Worm (Caenorhabditis elegans) whole organism, young adult: ENCODE measurements around the gene hlh-8.

Experiments
- B0261.1 ChIP-seq: sonication (generic microtip); optimal IDR thresholded peaks from 2 replicates; lab custom pipeline; 2016; ENCODE audit warnings: mild to moderate bottlenecking, missing genetic modification characterization, moderate library complexity, missing compliant biosample characterization
- C17E4.6 ChIP-seq: fragments of 200-800 bp; sonication (Bioruptor generic); IDR thresholded peaks from 2 replicates; pipeline ENCODE4 v1.3.6; 2022; ENCODE audit warnings: missing genetic modification reagents, missing genetic modification characterization, missing compliant biosample characterization
- D2030.7 ChIP-seq: fragments of 200-800 bp; sonication (Bioruptor generic); IDR thresholded peaks from 2 replicates; pipeline ENCODE4 v1.3.6; 2022; ENCODE audit warnings: missing genetic modification reagents, missing genetic modification characterization, missing compliant biosample characterization
- F23B12.7 ChIP-seq: sonication (generic microtip); optimal IDR thresholded peaks from 2 replicates; lab custom pipeline; 2017; ENCODE audit warnings: missing genetic modification characterization, mild to moderate bottlenecking, missing compliant biosample characterization, antibody characterized with exemption, moderate library complexity; ENCODE audit not compliant: insufficient read depth
- K11D2.4 ChIP-seq: fragments of 200-800 bp; sonication (Bioruptor generic); IDR thresholded peaks from 2 replicates; pipeline ENCODE4 v1.3.6; 2022; ENCODE audit warnings: missing genetic modification reagents, missing genetic modification characterization, missing compliant biosample characterization
- K12H6.12 ChIP-seq: fragments of 200-800 bp; sonication (Bioruptor generic); optimal IDR thresholded peaks from 2 replicates; lab custom pipeline; 2018; ENCODE audit warnings: mild to moderate bottlenecking, missing genetic modification characterization, missing compliant biosample characterization
- Y53F4B.3 ChIP-seq: fragments of 200-800 bp; sonication (Bioruptor generic); IDR thresholded peaks from 2 replicates; pipeline ENCODE4 v1.3.6; 2022; ENCODE audit warnings: missing genetic modification reagents, missing genetic modification characterization, missing compliant biosample characterization
- Y53G8AR.9 ChIP-seq: fragments of 200-800 bp; sonication (Bioruptor generic); conservative IDR thresholded peaks from 2 replicates; pipeline ENCODE4 v1.3.6; 2022; ENCODE audit warnings: missing genetic modification reagents, missing genetic modification characterization, missing compliant biosample characterization
- Y56A3A.18 ChIP-seq: fragments of 200-800 bp; sonication (Bioruptor generic); IDR thresholded peaks from 2 replicates; pipeline ENCODE4 v1.3.6; 2022; ENCODE audit warnings: missing genetic modification reagents, missing genetic modification characterization, missing compliant biosample characterization
- Y67H2A.10 ChIP-seq: fragments of 200-800 bp; sonication (Bioruptor generic); conservative IDR thresholded peaks from 2 replicates; pipeline ENCODE4 v1.3.6; 2022; ENCODE audit warnings: missing genetic modification reagents, missing genetic modification characterization, missing compliant biosample characterization
- ZK185.1 ChIP-seq: sonication (generic microtip); optimal IDR thresholded peaks from 2 replicates; lab custom pipeline; 2016; ENCODE audit warnings: mild to moderate bottlenecking, missing genetic modification characterization, missing compliant biosample characterization; ENCODE audit not compliant: poor library complexity, severe bottlenecking
- akir-1 ChIP-seq: fragments of 200-800 bp; sonication (Bioruptor generic); optimal IDR thresholded peaks from 2 replicates; lab custom pipeline; 2018; ENCODE audit warnings: mild to moderate bottlenecking, missing genetic modification characterization, moderate library complexity, missing compliant biosample characterization
- aptf-3 ChIP-seq: fragments of 200-800 bp; sonication (Bioruptor generic); IDR thresholded peaks from 2 replicates; pipeline ENCODE4 v1.3.6; 2022; ENCODE audit warnings: missing genetic modification characterization, missing compliant biosample characterization
- cebp-1 ChIP-seq, 2 experiments: fragments of 200-800 bp in 1 of 2; sonication (Bioruptor generic) in 1 of 2; sonication (generic microtip) in 1 of 2; IDR thresholded peaks in 1 of 2; optimal IDR thresholded peaks in 1 of 2; 2 replicates each; pipeline versions ENCODE4 v1.3.6 to Lab custom; 2017 to 2022; ENCODE audit warnings: missing compliant biosample characterization in 2 of 2, missing genetic modification characterization in 2 of 2, mild to moderate bottlenecking in 1 of 2, missing genetic modification reagents in 1 of 2, moderate library complexity in 1 of 2
- ceh-100 ChIP-seq: fragments of 200-800 bp; sonication (Bioruptor generic); IDR thresholded peaks from 2 replicates; pipeline ENCODE4 v1.3.6; 2022; ENCODE audit warnings: missing genetic modification reagents, missing genetic modification characterization, missing compliant biosample characterization
- ceh-27 ChIP-seq: fragments of 200-800 bp; sonication (Bioruptor generic); optimal IDR thresholded peaks from 2 replicates; lab custom pipeline; 2018; ENCODE audit warnings: mild to moderate bottlenecking, missing genetic modification characterization, moderate library complexity, missing compliant biosample characterization
- ceh-40 ChIP-seq: fragments of 200-800 bp; sonication (Bioruptor generic); IDR thresholded peaks from 2 replicates; pipeline ENCODE4 v1.3.6; 2022; ENCODE audit warnings: missing genetic modification characterization, missing compliant biosample characterization
- ceh-58 ChIP-seq: fragments of 200-800 bp; sonication (Bioruptor generic); IDR thresholded peaks from 2 replicates; pipeline ENCODE4 v1.3.6; 2022; ENCODE audit warnings: missing genetic modification characterization, missing compliant biosample characterization
- die-1 ChIP-seq: sonication (generic microtip); optimal IDR thresholded peaks from 2 replicates; lab custom pipeline; 2016; ENCODE audit warnings: missing genotype, mild to moderate bottlenecking, missing genetic modification characterization, missing compliant biosample characterization
- dox-1 ChIP-seq: fragments of 200-800 bp; sonication (Bioruptor generic); IDR thresholded peaks from 2 replicates; pipeline ENCODE4 v1.3.6; 2022; ENCODE audit warnings: missing genetic modification reagents, missing genetic modification characterization, missing compliant biosample characterization
- dpl-1 ChIP-seq: fragments of 150-350 bp; optimal IDR thresholded peaks from 2 replicates; lab custom pipeline; 2014; ENCODE audit warnings: missing biosample characterization, missing genetic modification reagents, missing genetic modification characterization
- egrh-3 ChIP-seq: fragments of 200-800 bp; sonication (Bioruptor generic); IDR thresholded peaks from 2 replicates; pipeline ENCODE4 v1.3.6; 2022; ENCODE audit warnings: missing genetic modification reagents, missing genetic modification characterization, missing compliant biosample characterization
- ekl-4 ChIP-seq: fragments of 200-800 bp; sonication (Bioruptor generic); IDR thresholded peaks from 2 replicates; pipeline ENCODE4 v1.3.6; 2022; ENCODE audit warnings: missing genetic modification reagents, missing genetic modification characterization, missing compliant biosample characterization
- hmg-1.2 ChIP-seq: fragments of 200-800 bp; sonication (Bioruptor generic); IDR thresholded peaks from 2 replicates; pipeline ENCODE4 v1.3.6; 2022; ENCODE audit warnings: missing genetic modification reagents, missing genetic modification characterization, missing compliant biosample characterization
- hmg-20 ChIP-seq: fragments of 200-800 bp; sonication (Bioruptor generic); IDR thresholded peaks from 2 replicates; pipeline ENCODE4 v1.3.6; 2022; ENCODE audit warnings: missing genetic modification reagents, missing genetic modification characterization, missing compliant biosample characterization
- hsf-1 ChIP-seq: fragments of 200-800 bp; sonication (Bioruptor generic); IDR thresholded peaks from 2 replicates; pipeline ENCODE4 v1.3.6; 2022; ENCODE audit warnings: missing genetic modification reagents, missing genetic modification characterization, missing compliant biosample characterization
- lin-26 ChIP-seq: fragments of 200-800 bp; sonication (Bioruptor generic); IDR thresholded peaks from 2 replicates; pipeline ENCODE4 v1.3.6; 2022; ENCODE audit warnings: missing genetic modification reagents, missing genetic modification characterization, missing compliant biosample characterization
- lin-40 ChIP-seq: sonication (generic microtip); optimal IDR thresholded peaks from 2 replicates; lab custom pipeline; 2016; ENCODE audit warnings: missing genetic modification characterization, mild to moderate bottlenecking, missing compliant biosample characterization, missing genotype, missing genetic modification reagents
- lin-54 ChIP-seq: fragments of 200-800 bp; sonication (Bioruptor generic); optimal IDR thresholded peaks from 2 replicates; lab custom pipeline; 2018; ENCODE audit warnings: mild to moderate bottlenecking, missing genetic modification characterization, missing compliant biosample characterization
- lir-1 ChIP-seq: fragments of 200-800 bp; sonication (Bioruptor generic); conservative IDR thresholded peaks from 2 replicates; pipeline ENCODE4 v1.3.6; 2022; ENCODE audit warnings: missing genetic modification reagents, missing genetic modification characterization, missing compliant biosample characterization
- madf-10 ChIP-seq: sonication (generic microtip); optimal IDR thresholded peaks from 2 replicates; lab custom pipeline; 2016; ENCODE audit warnings: mild to moderate bottlenecking, missing genetic modification characterization, missing compliant biosample characterization
- madf-6 ChIP-seq: fragments of 200-800 bp; sonication (Bioruptor generic); IDR thresholded peaks from 2 replicates; pipeline ENCODE4 v1.3.6; 2022; ENCODE audit warnings: missing genetic modification reagents, missing genetic modification characterization, missing compliant biosample characterization
- mxl-1 ChIP-seq: sonication (generic microtip); optimal IDR thresholded peaks from 2 replicates; lab custom pipeline; 2016; ENCODE audit warnings: missing genetic modification characterization, missing compliant biosample characterization
- nfyb-1 ChIP-seq: fragments of 200-800 bp; sonication (Bioruptor generic); IDR thresholded peaks from 2 replicates; pipeline ENCODE4 v1.3.6; 2022; ENCODE audit warnings: missing genetic modification reagents, missing genetic modification characterization, missing compliant biosample characterization
- nhr-90 ChIP-seq: sonication (generic microtip); optimal IDR thresholded peaks from 2 replicates; lab custom pipeline; 2016; ENCODE audit warnings: missing genotype, mild to moderate bottlenecking, missing genetic modification characterization, missing compliant biosample characterization
- pbrm-1 ChIP-seq: fragments of 200-800 bp; sonication (Bioruptor generic); IDR thresholded peaks from 2 replicates; pipeline ENCODE4 v1.3.6; 2022; ENCODE audit warnings: missing genetic modification reagents, missing genetic modification characterization, missing compliant biosample characterization
- rpc-1 ChIP-seq, 2 experiments: fragments of 150-350 bp in 1 of 2; sonication (generic microtip) in 1 of 2; optimal IDR thresholded peaks; 2 replicates each; lab custom pipeline; 2014 to 2018; ENCODE audit warnings: missing biosample characterization in 1 of 2, missing genetic modification characterization in 1 of 2, missing genetic modification reagents in 1 of 2, missing genotype in 1 of 2
- sdz-38 ChIP-seq: sonication (generic microtip); optimal IDR thresholded peaks from 2 replicates; lab custom pipeline; 2016; ENCODE audit warnings: missing genotype, missing genetic modification characterization, missing compliant biosample characterization
- snpc-3.4 ChIP-seq: sonication (generic microtip); optimal IDR thresholded peaks from 2 replicates; lab custom pipeline; 2017; ENCODE audit warnings: missing genetic modification characterization, mild to moderate bottlenecking, missing compliant biosample characterization, antibody characterized with exemption, moderate library complexity, missing genotype, missing genetic modification reagents
- snpc-4 ChIP-seq, 5 experiments: fragments of 150-350 bp in 1 of 5; sonication (generic microtip) in 4 of 5; optimal IDR thresholded peaks; 2 replicates each; lab custom pipeline; 2014 to 2018; ENCODE audit warnings: missing genetic modification characterization in 5 of 5, missing biosample characterization in 3 of 5, antibody characterized with exemption in 2 of 5, mild to moderate bottlenecking in 2 of 5, missing compliant biosample characterization in 2 of 5, missing genotype in 2 of 5, moderate library complexity in 2 of 5, missing genetic modification reagents in 1 of 5
- tbp1 ChIP-seq: fragments of 200-800 bp; sonication (Bioruptor generic); optimal IDR thresholded peaks from 2 replicates; lab custom pipeline; 2018; ENCODE audit warnings: mild to moderate bottlenecking, missing genetic modification characterization, missing compliant biosample characterization
- ztf-18 ChIP-seq: sonication (generic microtip); optimal IDR thresholded peaks from 2 replicates; lab custom pipeline; 2016; ENCODE audit warnings: missing genotype, mild to moderate bottlenecking, missing genetic modification characterization, missing compliant biosample characterization
- ztf-25 ChIP-seq: fragments of 200-800 bp; sonication (Bioruptor generic); IDR thresholded peaks from 2 replicates; pipeline ENCODE4 v1.3.6; 2022; ENCODE audit warnings: missing genetic modification reagents, missing genetic modification characterization, missing compliant biosample characterization

hlh-8 gene

ce11 chrX:8155447-8155877, 39.2 kb downstream of the hlh-8 start:
- peak; percentile 7 for TF ChIP-seq ceh-27 (GFP tag; lab: Kevin White, UChicago)
- TF ChIP-seq Y56A3A.18 (GFP tag; lab: Robert Waterston, UW) = 0 out of 2 replicates have a peak, but pooled peaks have one; percentile 74
- peak; percentile 26 for TF ChIP-seq snpc-4 (GFP tag; optimal IDR thresholded peaks at IDR 0.05; lab: Kevin White, UChicago)
- TF ChIP-seq snpc-4 (tag; optimal IDR thresholded peaks at IDR 0.05; lab: Kevin White, UChicago) = peak in 2 of 4 experiments; percentile 30 to 43
- peak; percentile 53 for TF ChIP-seq ZK185.1 (tag; lab: Kevin White, UChicago)
- TF ChIP-seq ztf-25 (GFP tag; lab: Robert Waterston, UW) = peak; percentile 52; the same call in 1 of the 2 replicates
- peak; percentile 66; the same call in 1 of the 2 replicates for TF ChIP-seq Y53G8AR.9 (GFP tag; lab: Robert Waterston, UW)
- 0 out of 2 replicates have a peak, but pooled peaks have one; percentile 18 for TF ChIP-seq nfyb-1 (GFP tag; lab: Robert Waterston, UW)
- TF ChIP-seq hmg-1.2 (GFP tag; lab: Robert Waterston, UW) = peak; percentile 45
- TF ChIP-seq lin-54 (GFP tag; lab: Kevin White, UChicago) = peak; percentile 6
- TF ChIP-seq lin-26 (GFP tag; lab: Robert Waterston, UW) = peak; percentile 67
- 0 out of 2 replicates have a peak, but pooled peaks have one; percentile 61 for TF ChIP-seq ceh-58 (GFP tag; lab: Robert Waterston, UW)
- peak; percentile 65 for TF ChIP-seq D2030.7 (GFP tag; lab: Robert Waterston, UW)
- TF ChIP-seq madf-6 = peak; percentile 15; the same call in 1 of the 2 replicates
- TF ChIP-seq K11D2.4 (GFP tag; lab: Robert Waterston, UW) = 0 out of 2 replicates have a peak, but pooled peaks have one; percentile 13
- peak; percentile 63 for TF ChIP-seq die-1 (tag; lab: Kevin White, UChicago)
- peak; percentile 5 for TF ChIP-seq nhr-90 (tag; lab: Kevin White, UChicago)
- 0 out of 2 replicates have a peak, but pooled peaks have one; percentile 8 for TF ChIP-seq lir-1 (GFP tag; lab: Robert Waterston, UW)
- 0 out of 2 replicates have a peak, but pooled peaks have one; percentile 18 for TF ChIP-seq ceh-100
- peak; percentile 61 for TF ChIP-seq pbrm-1 (GFP tag; lab: Robert Waterston, UW)
- 0 out of 2 replicates have a peak, but pooled peaks have one; percentile 12 for TF ChIP-seq ceh-40 (GFP tag; lab: Robert Waterston, UW)
- TF ChIP-seq B0261.1 (tag; lab: Kevin White, UChicago) = peak; percentile 80
- peak; percentile 51 for TF ChIP-seq rpc-1 (optimal IDR thresholded peaks at IDR 0.05; lab: Kevin White, UChicago)
- peak; percentile 84 for TF ChIP-seq rpc-1 (tag; optimal IDR thresholded peaks at IDR 0.05; lab: Kevin White, UChicago)
- peak; percentile 3 for TF ChIP-seq mxl-1 (tag; lab: Kevin White, UChicago)
- peak; percentile 24 for TF ChIP-seq ztf-18 (tag; lab: Kevin White, UChicago)
- TF ChIP-seq snpc-3.4 = peak; percentile 24
- peak; percentile 53; the same call in 1 of the 2 replicates for TF ChIP-seq dox-1 (GFP tag; lab: Robert Waterston, UW)
- TF ChIP-seq hmg-20 (GFP tag; lab: Robert Waterston, UW) = peak; percentile 56; the same call in 1 of the 2 replicates
- peak; percentile 84 for TF ChIP-seq tbp1 (GFP tag; lab: Kevin White, UChicago)
- peak; percentile 3 for TF ChIP-seq lin-40

DNA sequence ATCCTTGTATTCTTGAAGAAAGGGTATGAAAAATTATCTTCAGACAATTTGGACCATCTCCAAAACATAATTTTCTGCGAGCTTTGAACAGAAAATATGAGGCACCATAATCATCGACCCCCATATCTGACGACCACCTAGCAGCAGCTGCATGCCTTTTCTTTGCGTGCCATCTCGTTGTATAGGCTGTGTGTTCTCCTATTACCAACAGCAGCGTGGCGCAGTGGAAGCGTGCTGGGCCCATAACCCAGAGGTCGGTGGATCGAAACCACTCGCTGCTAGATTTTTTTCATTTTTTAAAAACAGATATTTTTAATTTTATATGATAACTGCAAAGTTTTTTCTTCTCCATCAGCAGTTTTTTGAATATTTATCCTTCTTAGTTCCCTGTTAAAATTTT, 39.7 kb downstream of the hlh-8 start:
- TF ChIP-seq hsf-1 (GFP tag; lab: Robert Waterston, UW) (no peak), ekl-4 (peak; percentile 67; the same call in 1 of the 2 replicates), Y53F4B.3 (GFP tag; lab: Robert Waterston, UW) (no peak), Y67H2A.10 (GFP tag; lab: Robert Waterston, UW) (no peak), dox-1 (GFP tag; lab: Robert Waterston, UW) (no peak), cebp-1 (GFP tag; IDR thresholded peaks at IDR 0.05; lab: Robert Waterston, UW) (no peak), cebp-1 (tag; optimal IDR thresholded peaks at IDR 0.05; lab: Kevin White, UChicago) (no peak), akir-1 (GFP tag; lab: Kevin White, UChicago) (no peak), lin-26 (GFP tag; lab: Robert Waterston, UW) (peak; percentile 81), aptf-3 (no peak), F23B12.7 (tag; lab: Kevin White, UChicago) (no peak), K12H6.12 (tag; lab: Kevin White, UChicago) (peak; percentile 32), C17E4.6 (GFP tag; lab: Robert Waterston, UW) (no peak), ztf-18 (tag; lab: Kevin White, UChicago) (no peak), egrh-3 (peak; percentile 28; the same call in 1 of the 2 replicates), B0261.1 (tag; lab: Kevin White, UChicago) (no peak), madf-10 (no peak), hmg-1.2 (GFP tag; lab: Robert Waterston, UW) (peak; percentile 69), snpc-4 (GFP tag; optimal IDR thresholded peaks at IDR 0.05; lab: Kevin White, UChicago) (no peak), snpc-4 (tag; optimal IDR thresholded peaks at IDR 0.05; lab: Kevin White, UChicago) (no peak), ztf-25 (GFP tag; lab: Robert Waterston, UW) (no peak), ceh-100 (no peak), dpl-1 (GFP tag; lab: Kevin White, UChicago) (no peak), sdz-38 (tag; lab: Kevin White, UChicago) (no peak)
